Fruit fly (Drosophila melanogaster): Measurements from ENCODE around the gene Exo84.
A peak's percentile ranks its signal among the peaks of the same experiment; 100 is the strongest.

Gene Exo84

dm6 chr3R:26052150-26052908 lies at the start of gene Exo84, which contains the start of gene Vps2 (continued):
- TF ChIP-seq CG10267 (tag; optimal IDR thresholded peaks at IDR 0.05): peak; percentile 33
- TF ChIP-seq chm (GFP tag; IDR thresholded peaks at IDR 0.05): no peak
- peak; percentile 6 for TF ChIP-seq ab (GFP tag; optimal IDR thresholded peaks at IDR 0.05)
- TF ChIP-seq Doc2 (GFP tag; IDR thresholded peaks at IDR 0.05): no peak
- no peak for TF ChIP-seq CG5245 (GFP tag; optimal IDR thresholded peaks at IDR 0.05)
- peak; percentile 57 for TF ChIP-seq CG15269 (tag; optimal IDR thresholded peaks at IDR 0.05)
- TF ChIP-seq Optix (GFP tag; IDR thresholded peaks at IDR 0.05): no peak
- peak in 1 of 2 experiments; percentile 36 for TF ChIP-seq Eip74EF (GFP tag; optimal IDR thresholded peaks at IDR 0.05)
- peak; percentile 35 for TF ChIP-seq Sin3A (optimal IDR thresholded peaks at IDR 0.05)
- no peak for TF ChIP-seq CG11085 (GFP tag; IDR thresholded peaks at IDR 0.05)
- TF ChIP-seq CG4360 (GFP tag; IDR thresholded peaks at IDR 0.05): no peak
- no peak for TF ChIP-seq Myb (GFP tag; optimal IDR thresholded peaks at IDR 0.05)
- TF ChIP-seq CG11093 (GFP tag; IDR thresholded peaks at IDR 0.05): no peak
- TF ChIP-seq Fer3 (tag; optimal IDR thresholded peaks at IDR 0.05): peak; percentile 18
- TF ChIP-seq Sry-β (GFP tag; optimal IDR thresholded peaks at IDR 0.05): no peak
- no peak for TF ChIP-seq B-H2 (GFP tag; optimal IDR thresholded peaks at IDR 0.05)
- no peak for TF ChIP-seq fru (optimal IDR thresholded peaks at IDR 0.05)
- peak; percentile 20 for TF ChIP-seq D19B (GFP tag; optimal IDR thresholded peaks at IDR 0.05)
- no peak for TF ChIP-seq CG15479 (GFP tag; optimal IDR thresholded peaks at IDR 0.05)
- TF ChIP-seq B-H1 (GFP tag; IDR thresholded peaks at IDR 0.05): no peak; the same call in 2 of the 3 replicates
- no peak for TF ChIP-seq CG4328 (GFP tag; optimal IDR thresholded peaks at IDR 0.05)
- no peak for TF ChIP-seq CG10959 (GFP tag; IDR thresholded peaks at IDR 0.05)
- no peak for TF ChIP-seq Taf1 (GFP tag; IDR thresholded peaks at IDR 0.05)
- no peak for TF ChIP-seq Sox100B (GFP tag; optimal IDR thresholded peaks at IDR 0.05)
- TF ChIP-seq ap (GFP tag; IDR thresholded peaks at IDR 0.05): no peak
- no peak for TF ChIP-seq HLH4C (GFP tag; IDR thresholded peaks at IDR 0.05; ENCODE audit: partially characterized antibody)
- no peak for TF ChIP-seq CG6791 (GFP tag; IDR thresholded peaks at IDR 0.05; ENCODE audit: partially characterized antibody)
- no peak for TF ChIP-seq Deaf1 (tag; optimal IDR thresholded peaks at IDR 0.05)
- no peak for TF ChIP-seq ro (GFP tag; IDR thresholded peaks at IDR 0.05)
- peak; percentile 68 for TF ChIP-seq sug (tag; optimal IDR thresholded peaks at IDR 0.05)
- no peak for TF ChIP-seq CG10366 (GFP tag; IDR thresholded peaks at IDR 0.05)
- peak; percentile 13 for TF ChIP-seq CG2116 (GFP tag; optimal IDR thresholded peaks at IDR 0.05)
- TF ChIP-seq PHDP (tag; optimal IDR thresholded peaks at IDR 0.05): no peak
- no peak for TF ChIP-seq CG1647 (GFP tag; optimal IDR thresholded peaks at IDR 0.05)
- no peak for TF ChIP-seq CG2202 (tag; optimal IDR thresholded peaks at IDR 0.05)
- no peak for TF ChIP-seq inv (GFP tag; IDR thresholded peaks at IDR 0.05; ENCODE audit: partially characterized antibody)
- TF ChIP-seq Side (GFP tag; optimal IDR thresholded peaks at IDR 0.05): no peak
- TF ChIP-seq CG17802 (tag; optimal IDR thresholded peaks at IDR 0.05): peak; percentile 82
- TF ChIP-seq CG11723 (GFP tag; optimal IDR thresholded peaks at IDR 0.05): no peak
- no peak for TF ChIP-seq grn (GFP tag; optimal IDR thresholded peaks at IDR 0.05)
- TF ChIP-seq vfl (GFP tag; optimal IDR thresholded peaks at IDR 0.05): no peak
- TF ChIP-seq btn (GFP tag; optimal IDR thresholded peaks at IDR 0.05): no peak
- peak; percentile 16 for TF ChIP-seq Dip3 (GFP tag; optimal IDR thresholded peaks at IDR 0.05)
- TF ChIP-seq CG10274 (GFP tag; optimal IDR thresholded peaks at IDR 0.05): no peak
- TF ChIP-seq CG3065 (GFP tag; optimal IDR thresholded peaks at IDR 0.05): no peak
- TF ChIP-seq NC2α (GFP tag; optimal IDR thresholded peaks at IDR 0.05): no peak
- no peak for TF ChIP-seq CG14441 (GFP tag; IDR thresholded peaks at IDR 0.05)
- peak; percentile 4 for TF ChIP-seq CG13624 (GFP tag; optimal IDR thresholded peaks at IDR 0.05)
- no peak for TF ChIP-seq CG11695 (GFP tag; IDR thresholded peaks at IDR 0.05)
- TF ChIP-seq CG5953 (GFP tag; IDR thresholded peaks at IDR 0.05): no peak
- no peak for TF ChIP-seq Asciz (GFP tag; optimal IDR thresholded peaks at IDR 0.05)

All from whole organism, embryonic.